Worm (Caenorhabditis elegans): ENCODE measurements around the gene C45B2.1.

C45B2.1 gene

ce11 chrX:6112817-6113216 lies 26.9 kb downstream of the C45B2.1 start, which contains the start of gene prx-3:
prx-3 (minus strand) TSS chrX:6112917.
- TF ChIP-seq K09A11.1 (tag; optimal IDR thresholded peaks at IDR 0.05; ENCODE audit: insufficient read depth) (no peak), elt-2 (tag; optimal IDR thresholded peaks at IDR 0.05) (peak; percentile 4)

DNA sequence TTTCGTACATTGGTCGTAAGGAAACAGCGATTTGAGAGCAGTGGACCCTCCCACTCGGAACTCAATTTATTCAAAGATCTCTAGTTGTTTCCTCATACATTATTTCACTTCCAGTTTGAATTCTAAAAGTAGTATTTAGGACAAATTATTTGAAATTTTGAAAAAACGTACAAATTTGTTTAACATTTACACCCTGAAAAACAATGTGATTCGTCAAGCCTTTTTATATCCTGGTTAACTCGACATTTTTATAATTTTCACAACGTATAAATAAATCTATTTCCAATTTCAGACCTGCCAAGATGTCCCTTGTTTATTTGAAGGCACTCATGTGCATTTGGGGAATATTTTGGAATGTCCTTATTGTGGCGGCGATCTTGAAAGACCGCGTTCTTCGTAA lies 29.6 kb downstream of the C45B2.1 start, which contains the start of gene C15H9.3:
C15H9.3 (plus strand) TSS at position 301 of the 400 bp plus-strand sequence.
- no peak for TF ChIP-seq ceh-34 (tag; optimal IDR thresholded peaks at IDR 0.05)
- TF ChIP-seq sox-2 (GFP tag; IDR thresholded peaks at IDR 0.05): no peak
- no peak for TF ChIP-seq pat-9 (tag; optimal IDR thresholded peaks at IDR 0.05)
- TF ChIP-seq T23F11.4 (GFP tag; optimal IDR thresholded peaks at IDR 0.05): no peak
- TF ChIP-seq ceh-48 (tag; optimal IDR thresholded peaks at IDR 0.05): no peak
- TF ChIP-seq ets-4 (tag; optimal IDR thresholded peaks at IDR 0.05): no peak
- TF ChIP-seq ref-2 (tag; optimal IDR thresholded peaks at IDR 0.05): no peak

- TF ChIP-seq pha-4 (tag; optimal IDR thresholded peaks at IDR 0.05): no peak
- no peak for TF ChIP-seq Y22D7AL.16 (tag; optimal IDR thresholded peaks at IDR 0.05)
- TF ChIP-seq tbx-7 (tag; optimal IDR thresholded peaks at IDR 0.05): no peak
- TF ChIP-seq ceh-2 (tag; optimal IDR thresholded peaks at IDR 0.05): no peak
- TF ChIP-seq fax-1 (tag; optimal IDR thresholded peaks at IDR 0.05): no peak
- no peak for TF ChIP-seq tbx-2 (tag; optimal IDR thresholded peaks at IDR 0.05)
- no peak for TF ChIP-seq ceh-14 (tag; optimal IDR thresholded peaks at IDR 0.05)
- no peak for TF ChIP-seq unc-3 (GFP tag; conservative IDR thresholded peaks at IDR 0.05)
- no peak for TF ChIP-seq unc-3 (tag; optimal IDR thresholded peaks at IDR 0.05)
- TF ChIP-seq dmd-4 (tag; optimal IDR thresholded peaks at IDR 0.05; ENCODE audit: borderline replicate concordance): no peak
- no peak for TF ChIP-seq K02D7.2 (tag; optimal IDR thresholded peaks at IDR 0.05)
These were observed 32.3 kb downstream of the C45B2.1 start, which contains the start of gene C15H9.2 for ce11 chrX:6118086-6118825. C15H9.2 (plus strand) TSS chrX:6118526.

DNA sequence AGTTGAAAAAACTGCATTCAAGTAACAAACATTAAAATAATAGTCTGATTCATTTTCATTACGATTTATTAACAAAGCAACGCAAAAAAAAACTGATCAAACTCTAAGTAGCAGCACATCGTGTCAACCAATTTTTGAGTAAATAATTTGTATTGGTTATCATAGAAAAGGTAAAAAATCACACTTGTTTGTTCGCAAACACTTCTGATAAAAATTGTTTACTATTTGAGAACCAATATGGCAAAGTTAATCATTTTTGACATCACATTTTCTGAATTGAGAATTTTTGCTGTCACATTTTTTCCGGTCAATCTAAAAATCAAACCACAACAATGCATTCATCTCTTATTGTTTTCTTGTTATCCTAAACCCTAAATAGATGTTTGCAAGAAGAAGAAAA lies 35.4 kb downstream of the C45B2.1 start:
- TF ChIP-seq ceh-31 (tag; optimal IDR thresholded peaks at IDR 0.05) (no peak), pha-2 (tag; optimal IDR thresholded peaks at IDR 0.05) (no peak), K02D7.2 (tag; optimal IDR thresholded peaks at IDR 0.05) (no peak), ceh-24 (tag; optimal IDR thresholded peaks at IDR 0.05) (no peak), fax-1 (tag; optimal IDR thresholded peaks at IDR 0.05) (no peak), ref-2 (tag; optimal IDR thresholded peaks at IDR 0.05) (no peak)

DNA sequence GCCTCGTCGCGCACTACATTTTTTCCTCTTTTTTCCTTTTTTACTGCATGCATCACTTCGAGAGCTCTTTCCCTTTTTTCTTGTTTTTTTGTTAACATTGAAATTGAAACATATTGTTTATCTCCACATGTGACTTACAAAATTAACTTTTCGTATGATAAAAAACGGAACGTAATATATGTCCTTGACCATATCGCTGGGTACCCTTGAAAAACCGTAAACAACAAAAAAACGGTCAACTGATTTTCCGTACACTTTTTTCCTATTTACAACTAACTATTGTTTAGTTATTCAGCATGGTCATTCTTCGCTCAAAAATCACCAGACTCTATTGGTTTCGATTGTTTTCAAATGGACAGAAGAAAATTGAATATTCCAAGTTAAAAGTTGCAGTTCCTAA lies 36.1 kb downstream of the C45B2.1 start, which contains the start of gene nnt-1:
nnt-1 (plus strand) TSS at position 286 of the 400 bp plus-strand sequence.
- TF ChIP-seq hlh-30 (tag; optimal IDR thresholded peaks at IDR 0.05; ENCODE audit: insufficient read depth): peak; percentile 27
- TF ChIP-seq rnt-1 (tag; optimal IDR thresholded peaks at IDR 0.05): no peak
- TF ChIP-seq ets-4 (tag; optimal IDR thresholded peaks at IDR 0.05): no peak
- TF ChIP-seq npax-4 (tag; optimal IDR thresholded peaks at IDR 0.05): no peak

- TF ChIP-seq hlh-30 (tag; optimal IDR thresholded peaks at IDR 0.05; ENCODE audit: insufficient read depth) (no peak), che-1 (tag; optimal IDR thresholded peaks at IDR 0.05) (no peak), ceh-2 (tag; optimal IDR thresholded peaks at IDR 0.05) (no peak), K09A11.1 (tag; optimal IDR thresholded peaks at IDR 0.05; ENCODE audit: insufficient read depth) (no peak), unc-42 (tag; optimal IDR thresholded peaks at IDR 0.05) (peak; percentile 75), tbx-2 (tag; optimal IDR thresholded peaks at IDR 0.05) (peak; percentile 12), F13H6.1 (tag; optimal IDR thresholded peaks at IDR 0.05) (no peak), unc-55 (GFP tag; optimal IDR thresholded peaks at IDR 0.05) (peak; percentile 28), hlh-8 (tag; optimal IDR thresholded peaks at IDR 0.05) (no peak), mec-3 (tag; optimal IDR thresholded peaks at IDR 0.05; ENCODE audit: borderline replicate concordance) (no peak), rnt-1 (tag; optimal IDR thresholded peaks at IDR 0.05) (peak; percentile 17), ceh-18 (tag; optimal IDR thresholded peaks at IDR 0.05) (peak; percentile 65), madf-2 (tag; optimal IDR thresholded peaks at IDR 0.05) (no peak), ceh-31 (tag; optimal IDR thresholded peaks at IDR 0.05) (peak; percentile 69), dmd-4 (tag; optimal IDR thresholded peaks at IDR 0.05; ENCODE audit: borderline replicate concordance) (no peak), ama-1 (optimal IDR thresholded peaks at IDR 0.05) (no peak)
These were observed 42.3 kb downstream of the C45B2.1 start, which contains the start of gene C15H9.9 for ce11 chrX:6128225-6128686. C15H9.9 (minus strand) TSS chrX:6128275.

Measured in whole organism, late embryonic.